Worm (Caenorhabditis elegans): ENCODE measurements around the gene nrde-2.

nrde-2 gene

ce11 chrII:10247154-10247553 lies 284 bp downstream of the nrde-2 start:
- TF ChIP-seq zag-1 (tag; optimal IDR thresholded peaks at IDR 0.05) (no peak), snpc-4 (tag; optimal IDR thresholded peaks at IDR 0.05) (no peak), peb-1 (tag; optimal IDR thresholded peaks at IDR 0.05) (no peak), nhr-6 (tag; optimal IDR thresholded peaks at IDR 0.05) (no peak), unc-55 (GFP tag; optimal IDR thresholded peaks at IDR 0.05) (no peak), R02D3.7 (tag; optimal IDR thresholded peaks at IDR 0.05) (no peak), nhr-11 (tag; optimal IDR thresholded peaks at IDR 0.05) (no peak), fos-1 (tag; optimal IDR thresholded peaks at IDR 0.05) (no peak), ceh-82 (tag; optimal IDR thresholded peaks at IDR 0.05) (no peak), sma-3 (GFP tag; optimal IDR thresholded peaks at IDR 0.05) (no peak), nhr-77 (tag; optimal IDR thresholded peaks at IDR 0.05) (no peak), F13H6.1 (tag; optimal IDR thresholded peaks at IDR 0.05) (no peak), Y55F3AM.14 (GFP tag; optimal IDR thresholded peaks at IDR 0.05) (no peak), mdl-1 (tag; optimal IDR thresholded peaks at IDR 0.05) (no peak), nhr-12 (tag; optimal IDR thresholded peaks at IDR 0.05) (no peak), egl-27 (tag; optimal IDR thresholded peaks at IDR 0.05) (no peak), elt-1 (tag; optimal IDR thresholded peaks at IDR 0.05) (no peak), nhr-25 (tag; optimal IDR thresholded peaks at IDR 0.05) (no peak)

DNA sequence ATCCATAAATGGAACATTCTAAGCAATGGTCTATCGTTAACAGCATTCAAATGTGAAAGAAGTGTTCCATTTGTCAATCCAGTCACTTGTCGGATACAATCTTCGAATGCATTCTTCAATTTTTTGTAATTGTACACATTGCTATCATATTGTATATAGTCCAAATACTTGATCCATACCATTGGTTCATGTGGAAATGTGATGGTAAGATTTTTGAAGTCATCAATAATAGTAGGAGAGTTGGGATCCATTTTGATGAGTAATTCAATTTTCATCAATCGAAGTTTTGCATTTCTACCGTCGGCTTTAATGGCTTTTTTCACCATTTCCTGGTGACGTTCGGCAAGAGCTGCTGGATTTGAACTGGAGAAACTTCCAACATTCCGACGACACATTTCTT lies 1.8 kb downstream of the nrde-2 start:
- TF ChIP-seq nhr-129 (tag; optimal IDR thresholded peaks at IDR 0.05): no peak
- TF ChIP-seq nhr-12 (tag; optimal IDR thresholded peaks at IDR 0.05): no peak
- TF ChIP-seq F13H6.1 (tag; optimal IDR thresholded peaks at IDR 0.05): no peak
- TF ChIP-seq ama-1 (optimal IDR thresholded peaks at IDR 0.05): no peak
- no peak for TF ChIP-seq nhr-237 (tag; optimal IDR thresholded peaks at IDR 0.05)
- TF ChIP-seq ceh-16 (tag; optimal IDR thresholded peaks at IDR 0.05): no peak
- TF ChIP-seq nhr-23 (tag; optimal IDR thresholded peaks at IDR 0.05): no peak
- no peak for TF ChIP-seq mbf-1 (tag; optimal IDR thresholded peaks at IDR 0.05)
- TF ChIP-seq skn-1 (tag; optimal IDR thresholded peaks at IDR 0.05): no peak
- TF ChIP-seq nhr-10 (tag; optimal IDR thresholded peaks at IDR 0.05): no peak
- no peak for TF ChIP-seq mdl-1 (tag; optimal IDR thresholded peaks at IDR 0.05)
- no peak for TF ChIP-seq nhr-21 (tag; optimal IDR thresholded peaks at IDR 0.05)
- TF ChIP-seq ceh-82 (tag; optimal IDR thresholded peaks at IDR 0.05): no peak
- no peak for TF ChIP-seq unc-55 (GFP tag; optimal IDR thresholded peaks at IDR 0.05)
- no peak for TF ChIP-seq elt-1 (tag; optimal IDR thresholded peaks at IDR 0.05)
- TF ChIP-seq sem-4 (tag; optimal IDR thresholded peaks at IDR 0.05): no peak
- TF ChIP-seq sma-9 (GFP tag; optimal IDR thresholded peaks at IDR 0.05): no peak
- no peak for TF ChIP-seq sma-9 (tag; optimal IDR thresholded peaks at IDR 0.05)
- TF ChIP-seq sma-3 (GFP tag; optimal IDR thresholded peaks at IDR 0.05): no peak
- TF ChIP-seq aly-2 (tag; optimal IDR thresholded peaks at IDR 0.05): no peak
- no peak for TF ChIP-seq lin-11 (tag; optimal IDR thresholded peaks at IDR 0.05)

ce11 chrII:10242294-10242693 lies 5.1 kb downstream of the nrde-2 start, which contains the start of gene mrps-14:
TSS of gene mrps-14 (minus strand) at chrII:10242490.
- TF ChIP-seq nhr-237 (tag; optimal IDR thresholded peaks at IDR 0.05) (no peak), alr-1 (tag; optimal IDR thresholded peaks at IDR 0.05) (no peak), lin-39 (tag; optimal IDR thresholded peaks at IDR 0.05) (no peak), skn-1 (tag; optimal IDR thresholded peaks at IDR 0.05) (no peak), dmd-4 (tag; optimal IDR thresholded peaks at IDR 0.05) (no peak), F13H6.1 (tag; optimal IDR thresholded peaks at IDR 0.05) (no peak), mbf-1 (tag; optimal IDR thresholded peaks at IDR 0.05) (no peak), sma-9 (GFP tag; optimal IDR thresholded peaks at IDR 0.05) (no peak), sma-9 (tag; optimal IDR thresholded peaks at IDR 0.05) (no peak), lin-11 (tag; optimal IDR thresholded peaks at IDR 0.05) (no peak), ZK546.5 (tag; optimal IDR thresholded peaks at IDR 0.05) (no peak), aly-2 (tag; optimal IDR thresholded peaks at IDR 0.05) (no peak), snpc-4 (tag; optimal IDR thresholded peaks at IDR 0.05) (no peak), elt-1 (tag; optimal IDR thresholded peaks at IDR 0.05) (no peak), unc-62 (GFP tag; optimal IDR thresholded peaks at IDR 0.05) (no peak), sma-3 (GFP tag; optimal IDR thresholded peaks at IDR 0.05) (no peak), zag-1 (tag; optimal IDR thresholded peaks at IDR 0.05) (no peak)

- TF ChIP-seq ceh-82 (tag; optimal IDR thresholded peaks at IDR 0.05) (no peak), nhr-77 (tag; optimal IDR thresholded peaks at IDR 0.05) (no peak), ztf-1 (GFP tag; conservative IDR thresholded peaks at IDR 0.05) (no peak), nhr-10 (tag; optimal IDR thresholded peaks at IDR 0.05) (no peak), mab-5 (tag; optimal IDR thresholded peaks at IDR 0.05) (no peak), lin-11 (tag; optimal IDR thresholded peaks at IDR 0.05) (no peak), elt-3 (tag; optimal IDR thresholded peaks at IDR 0.05) (no peak)
These were observed 7.8 kb downstream of the nrde-2 start, which contains the start of gene mec-15 for ce11 chrII:10239595-10239994. TSS of gene mec-15 (minus strand) at chrII:10239695.

All from whole organism, L2 larva.